Fruit fly (Drosophila melanogaster) Kc167 (cell line): Measurements from ENCODE around the gene CG15458.

Experiments
- Myc ChIP-seq: fragments of >200 bp; optimal IDR thresholded peaks from 2 replicates; lab custom pipeline; 2017; ENCODE audit warnings: missing external identifiers
- Sin3A ChIP-seq: fragments of >200 bp; optimal IDR thresholded peaks from 2 replicates; lab custom pipeline; 2018; ENCODE audit warnings: missing external identifiers
- h ChIP-seq: fragments of >200 bp; optimal IDR thresholded peaks from 3 replicates; lab custom pipeline; 2018; ENCODE audit warnings: missing external identifiers
- psq ChIP-seq: fragments of >200 bp; optimal IDR thresholded peaks from 2 replicates; lab custom pipeline; 2017; ENCODE audit warnings: missing external identifiers

DNA sequence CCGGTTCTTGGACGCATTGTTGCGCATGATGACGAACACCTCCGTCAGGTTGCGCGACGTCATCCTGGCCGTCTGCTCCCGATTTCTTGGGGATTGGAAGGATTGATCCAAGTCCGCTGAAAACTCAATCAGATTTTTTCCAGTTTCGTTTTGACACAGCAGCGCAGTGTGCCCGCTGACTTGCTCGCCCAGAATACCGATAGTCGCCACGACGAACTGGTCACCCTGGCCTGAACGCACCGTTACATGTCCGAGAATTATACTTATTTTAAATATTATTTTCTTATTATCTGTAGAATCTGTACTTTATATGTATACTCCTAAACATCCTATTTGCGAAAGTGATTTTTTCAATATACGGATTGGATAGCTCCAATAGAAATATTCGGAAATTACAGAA, 20.4 kb downstream of the CG15458 start, which contains the start of gene Syx16:
- TF ChIP-seq h (no peak), psq (no peak), Sin3A (lab: Kevin White, UChicago) (no peak), Myc (lab: Kevin White, UChicago) (no peak)
